Worm (Caenorhabditis elegans) whole organism, early embryonic: ENCODE results near the gene Y81B9A.1.

ENCODE experiments used
- B0310.2 ChIP-seq: sonication (generic microtip); optimal IDR thresholded peaks from 2 replicates; lab custom pipeline; 2016; ENCODE audit warnings: mild to moderate bottlenecking, missing genetic modification characterization, missing compliant biosample characterization
- F13C5.2 ChIP-seq: sonication (generic microtip); optimal IDR thresholded peaks from 2 replicates; lab custom pipeline; 2017; ENCODE audit warnings: mild to moderate bottlenecking, missing genetic modification characterization, inconsistent platforms, missing compliant biosample characterization
- aly-1 ChIP-seq: sonication (generic microtip); optimal IDR thresholded peaks from 2 replicates; lab custom pipeline; 2016; ENCODE audit warnings: missing genetic modification characterization, missing compliant biosample characterization
- ama-1 ChIP-seq: fragments of 150-350 bp; optimal IDR thresholded peaks from 2 replicates; lab custom pipeline; 2014
- ceh-13 ChIP-seq: fragments of 200-800 bp; sonication (Bioruptor generic); optimal IDR thresholded peaks from 2 replicates; lab custom pipeline; 2018; ENCODE audit warnings: mild to moderate bottlenecking, missing genetic modification characterization, missing compliant biosample characterization
- ceh-36 ChIP-seq: sonication (generic microtip); optimal IDR thresholded peaks from 2 replicates; lab custom pipeline; 2016; ENCODE audit warnings: missing genetic modification characterization, inconsistent platforms, missing compliant biosample characterization
- ets-7 ChIP-seq: sonication (generic microtip); optimal IDR thresholded peaks from 2 replicates; lab custom pipeline; 2016; ENCODE audit warnings: missing genotype, missing genetic modification characterization, missing compliant biosample characterization
- flt-1 ChIP-seq: fragments of 200-800 bp; sonication (Bioruptor generic); IDR thresholded peaks from 2 replicates; pipeline ENCODE4 v1.3.6; 2022; ENCODE audit warnings: missing genetic modification characterization, missing compliant biosample characterization
- hmbx-1 ChIP-seq: sonication (generic microtip); optimal IDR thresholded peaks from 2 replicates; lab custom pipeline; 2016; ENCODE audit warnings: mild to moderate bottlenecking, missing genetic modification characterization, missing compliant biosample characterization
- hmg-4 ChIP-seq: fragments of 200-800 bp; sonication (Bioruptor generic); optimal IDR thresholded peaks from 2 replicates; lab custom pipeline; 2018; ENCODE audit warnings: mild to moderate bottlenecking, missing genetic modification characterization, missing compliant biosample characterization
- hnd-1 ChIP-seq: sonication (generic microtip); optimal IDR thresholded peaks from 2 replicates; lab custom pipeline; 2016; ENCODE audit warnings: missing genetic modification characterization, missing compliant biosample characterization
- pes-1 ChIP-seq: fragments of 200-800 bp; sonication (Bioruptor generic); IDR thresholded peaks from 2 replicates; pipeline ENCODE4 v1.3.6; 2022; ENCODE audit warnings: missing genetic modification reagents, missing genetic modification characterization, missing compliant biosample characterization
- scrt-1 ChIP-seq: fragments of 200-800 bp; sonication (Bioruptor generic); IDR thresholded peaks from 2 replicates; pipeline ENCODE4 v1.3.6; 2022; ENCODE audit warnings: missing genetic modification characterization, missing compliant biosample characterization
- sea-1 ChIP-seq: fragments of 200-800 bp; sonication (Bioruptor generic); conservative IDR thresholded peaks from 2 replicates; pipeline ENCODE4 v1.3.6; 2022; ENCODE audit warnings: missing genetic modification characterization, missing compliant biosample characterization
- tbx-11 ChIP-seq: fragments of 200-800 bp; sonication (Bioruptor generic); IDR thresholded peaks from 2 replicates; pipeline ENCODE4 v1.3.6; 2022; ENCODE audit warnings: missing genetic modification characterization, missing compliant biosample characterization
- tbx-37 ChIP-seq: fragments of 200-800 bp; sonication (Bioruptor generic); conservative IDR thresholded peaks from 2 replicates; pipeline ENCODE4 v1.3.6; 2022; ENCODE audit warnings: missing genetic modification reagents, missing genetic modification characterization, missing compliant biosample characterization
- tra-4 ChIP-seq: sonication (generic microtip); optimal IDR thresholded peaks from 2 replicates; lab custom pipeline; 2017; ENCODE audit warnings: missing genetic modification characterization, missing compliant biosample characterization

Gene Y81B9A.1

DNA sequence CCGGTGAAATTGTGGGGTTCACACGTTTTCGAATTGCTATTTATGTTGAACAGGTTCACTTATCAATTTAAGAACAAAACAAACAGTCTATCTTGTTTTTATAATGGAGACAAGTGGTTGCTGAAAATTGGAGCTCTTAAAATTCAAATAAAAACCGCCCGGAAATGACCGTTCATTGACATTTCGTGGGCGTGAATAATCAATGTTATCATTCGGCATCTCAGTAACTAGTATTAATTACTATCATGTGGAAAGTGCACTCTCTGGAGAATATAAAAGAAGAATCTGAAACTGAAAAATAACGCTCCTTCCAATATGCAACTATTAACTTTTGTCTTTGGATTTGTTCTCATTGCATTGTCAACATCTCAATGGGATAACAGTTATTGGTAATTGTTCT is 24.0 kb upstream of the Y81B9A.1 start, which contains the start of gene B0563.9:
TSS of gene B0563.9 (plus strand) at position 301 of the 400 bp plus-strand sequence.
- no peak for TF ChIP-seq hmbx-1 (tag; lab: Kevin White, UChicago)
- no peak for TF ChIP-seq tbx-11 (GFP tag; lab: Robert Waterston, UW)
- no peak for TF ChIP-seq pes-1 (GFP tag; lab: Robert Waterston, UW)
- no peak for TF ChIP-seq ets-7 (tag; lab: Kevin White, UChicago)
- TF ChIP-seq F13C5.2 (tag; lab: Kevin White, UChicago), result no peak
- no peak for TF ChIP-seq scrt-1 (GFP tag; lab: Robert Waterston, UW)
- no peak for TF ChIP-seq tra-4
- TF ChIP-seq ceh-36 (tag; lab: Kevin White, UChicago), result no peak
- no peak for TF ChIP-seq hnd-1
- no peak for TF ChIP-seq tbx-37 (GFP tag; lab: Robert Waterston, UW)
- TF ChIP-seq B0310.2 (tag; lab: Kevin White, UChicago), result no peak
- no peak for TF ChIP-seq ama-1 (lab: Kevin White, UChicago)

ce11 chrX:9170058-9170457 is 22.2 kb upstream of the Y81B9A.1 start:
- TF ChIP-seq ets-7 (tag; lab: Kevin White, UChicago), result no peak
- no peak for TF ChIP-seq ceh-36 (tag; lab: Kevin White, UChicago)
- TF ChIP-seq ama-1 (lab: Kevin White, UChicago), result no peak
- TF ChIP-seq F13C5.2 (tag; lab: Kevin White, UChicago), result no peak
- no peak for TF ChIP-seq hnd-1
- TF ChIP-seq hmg-4 (GFP tag; lab: Kevin White, UChicago), result no peak

DNA sequence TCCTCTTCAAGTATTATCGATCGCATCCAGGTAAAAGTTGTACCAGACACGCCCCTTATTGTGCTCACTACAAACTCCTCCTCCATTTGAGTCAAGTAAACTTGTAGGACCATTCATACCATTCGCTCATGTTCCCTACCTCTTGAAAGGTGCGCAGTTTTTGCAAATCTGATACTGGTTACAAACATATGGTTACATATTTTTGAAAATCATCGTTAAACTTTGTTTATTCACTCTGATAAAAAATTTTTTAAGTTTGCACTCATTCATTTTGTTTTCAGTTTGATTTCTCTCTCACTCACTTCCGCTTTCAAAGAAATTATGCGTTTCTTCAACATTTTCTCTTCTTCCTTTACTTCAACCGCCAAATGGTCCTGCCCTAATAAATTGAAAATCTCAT is 21.0 kb upstream of the Y81B9A.1 start, which contains the start of gene B0563.1:
TSS of gene B0563.1 (plus strand) at position 301 of the 400 bp plus-strand sequence.
- no peak for TF ChIP-seq hmg-4 (GFP tag; lab: Kevin White, UChicago)

DNA sequence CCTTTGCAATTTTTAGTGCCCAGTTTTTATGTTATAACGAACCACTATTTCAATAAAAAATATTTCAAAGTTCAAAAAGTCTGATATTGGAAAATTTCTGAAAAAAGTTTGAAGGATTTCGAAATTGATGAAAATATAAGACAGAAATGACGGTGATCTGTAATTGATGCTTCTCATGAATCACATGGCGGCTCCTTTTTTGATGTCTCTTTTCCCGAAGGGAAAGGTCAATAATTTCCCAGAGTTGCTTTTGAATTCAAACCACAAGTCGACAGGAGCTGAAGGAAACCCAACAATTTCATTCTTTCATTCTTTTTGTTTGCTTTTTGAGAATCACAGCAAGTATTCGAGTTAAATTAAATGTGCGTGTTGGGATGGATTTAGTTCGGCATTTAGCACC is 20.0 kb upstream of the Y81B9A.1 start, which contains the start of gene B0563.18:
TSS of gene B0563.18 (plus strand) at position 301 of the 400 bp plus-strand sequence.
- TF ChIP-seq aly-1 (no peak), ceh-36 (tag; lab: Kevin White, UChicago) (no peak), ceh-13 (no peak), hmbx-1 (tag; lab: Kevin White, UChicago) (no peak), tbx-11 (GFP tag; lab: Robert Waterston, UW) (no peak), pes-1 (GFP tag; lab: Robert Waterston, UW) (no peak), B0310.2 (tag; lab: Kevin White, UChicago) (no peak), ets-7 (tag; lab: Kevin White, UChicago) (no peak)

DNA sequence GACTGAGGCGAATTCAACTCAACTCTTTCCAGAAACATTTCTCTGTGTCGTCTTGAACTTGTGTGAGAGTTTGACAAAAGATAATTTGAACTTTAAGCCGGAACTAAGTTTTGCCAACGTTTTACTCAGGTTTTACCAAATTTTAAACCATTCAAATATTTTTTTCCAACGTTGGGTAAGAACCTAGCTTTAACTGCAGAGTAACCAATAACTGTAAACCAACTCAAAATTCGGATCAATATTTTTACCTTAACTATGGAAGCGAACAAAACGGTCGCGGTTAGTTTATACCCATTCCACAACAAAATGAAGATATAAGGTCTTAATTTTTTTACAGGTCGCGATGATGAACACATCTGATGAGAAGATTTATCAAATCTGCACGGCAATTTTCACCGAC is 19.5 kb upstream of the Y81B9A.1 start:
- no peak for TF ChIP-seq tra-4
- TF ChIP-seq hmg-4 (GFP tag; lab: Kevin White, UChicago), result no peak
- TF ChIP-seq ets-7 (tag; lab: Kevin White, UChicago), result no peak

DNA sequence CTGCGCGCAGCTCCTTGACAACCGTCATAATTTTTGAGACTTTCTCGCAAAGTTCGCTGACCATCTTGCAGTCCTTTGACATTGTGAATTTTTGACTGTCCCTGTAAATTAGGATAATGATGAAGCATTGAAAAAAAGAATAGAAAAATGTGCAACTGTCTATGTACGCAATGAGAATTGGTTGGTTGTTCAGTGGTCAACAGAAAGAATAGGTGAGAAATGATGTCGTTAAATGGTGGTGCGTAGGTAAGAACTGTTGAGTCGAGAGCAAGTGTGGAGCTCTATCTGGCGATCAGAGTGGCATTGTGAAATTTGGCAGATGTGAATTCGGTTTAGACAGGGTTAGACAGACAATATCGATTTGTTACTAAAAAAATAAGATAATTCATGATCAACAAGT is 17.8 kb upstream of the Y81B9A.1 start, which contains the start of gene B0563.8:
TSS of gene B0563.8 (minus strand) at position 101 of the 400 bp plus-strand sequence.
- TF ChIP-seq ama-1 (lab: Kevin White, UChicago) (no peak), ets-7 (tag; lab: Kevin White, UChicago) (no peak), scrt-1 (GFP tag; lab: Robert Waterston, UW) (no peak), hnd-1 (no peak), tbx-37 (GFP tag; lab: Robert Waterston, UW) (no peak), ceh-36 (tag; lab: Kevin White, UChicago) (no peak), flt-1 (no peak), hmg-4 (GFP tag; lab: Kevin White, UChicago) (no peak), tra-4 (no peak), sea-1 (GFP tag; lab: Robert Waterston, UW) (no peak), hmbx-1 (tag; lab: Kevin White, UChicago) (no peak)

ce11 chrX:9180823-9181222 is 11.4 kb upstream of the Y81B9A.1 start, which contains the start of gene Y81B9A.4:
Gene Y81B9A.4, minus strand, starts transcription at chrX:9180923.
- TF ChIP-seq ceh-13 (no peak), B0310.2 (tag; lab: Kevin White, UChicago) (no peak), hmg-4 (GFP tag; lab: Kevin White, UChicago) (no peak)

DNA sequence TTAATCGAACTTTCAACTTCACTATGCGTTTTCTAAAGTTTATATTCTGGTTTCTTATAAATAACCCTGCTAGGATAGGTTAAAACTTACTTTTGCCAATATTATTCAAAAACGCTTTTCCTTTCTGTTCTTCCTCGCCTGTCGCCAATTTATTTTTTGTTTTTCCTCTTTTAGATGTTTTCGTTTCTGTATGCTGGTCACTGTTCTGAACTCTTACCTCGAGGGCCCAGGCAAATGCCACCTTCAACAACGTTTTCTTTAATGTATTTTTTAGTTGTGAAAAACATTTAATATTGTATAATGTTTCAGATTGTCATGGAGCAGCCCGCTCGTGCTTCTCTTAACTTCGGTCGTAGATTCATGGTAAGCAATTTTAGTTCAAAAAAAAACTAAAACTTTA is 10.1 kb upstream of the Y81B9A.1 start, which contains the start of gene Y81B9A.3:
TSS of gene Y81B9A.3 (plus strand) at position 301 of the 400 bp plus-strand sequence.
- TF ChIP-seq aly-1, result no peak
- TF ChIP-seq F13C5.2 (tag; lab: Kevin White, UChicago), result no peak
- TF ChIP-seq B0310.2 (tag; lab: Kevin White, UChicago), result no peak
- no peak for TF ChIP-seq pes-1 (GFP tag; lab: Robert Waterston, UW)
- TF ChIP-seq ceh-13, result no peak
- TF ChIP-seq tra-4, result no peak
- TF ChIP-seq sea-1 (GFP tag; lab: Robert Waterston, UW), result no peak
- TF ChIP-seq tbx-37 (GFP tag; lab: Robert Waterston, UW), result no peak
- TF ChIP-seq ets-7 (tag; lab: Kevin White, UChicago), result no peak
- no peak for TF ChIP-seq hnd-1
- no peak for TF ChIP-seq tbx-11 (GFP tag; lab: Robert Waterston, UW)
- no peak for TF ChIP-seq hmbx-1 (tag; lab: Kevin White, UChicago)

DNA sequence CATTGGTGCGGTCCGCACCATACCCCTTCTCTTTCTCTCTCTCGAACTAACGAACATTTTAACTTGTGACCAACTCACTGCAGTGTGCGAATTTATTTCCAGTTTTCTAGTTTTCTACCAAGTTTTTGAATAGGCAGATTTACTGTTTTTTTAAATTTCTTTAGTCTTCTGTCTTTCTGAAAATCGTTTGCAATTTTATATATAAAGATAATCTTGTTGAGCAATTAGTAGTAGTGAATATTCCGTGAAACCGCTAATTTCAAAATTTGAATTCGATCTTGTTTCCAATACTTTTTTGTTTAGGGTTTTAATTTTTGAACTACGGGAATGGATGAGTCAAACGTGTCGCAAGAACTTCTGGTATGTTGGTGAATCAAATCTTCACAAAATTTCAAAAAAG is 8.4 kb upstream of the Y81B9A.1 start, which contains the start of gene Y81B9A.2:
TSS of gene Y81B9A.2 (plus strand) at position 301 of the 400 bp plus-strand sequence.
- TF ChIP-seq flt-1, result no peak
